Worm (Caenorhabditis elegans) whole organism, L4 larva: ENCODE results near the gene ckb-3.

Experiments used
- T26A8.4 ChIP-seq: fragments of 200-800 bp; sonication (Bioruptor generic); IDR thresholded peaks from 2 replicates; pipeline ENCODE4 v1.3.6; 2022; ENCODE audit warnings: missing genetic modification characterization, missing compliant biosample characterization
- ZK546.5 ChIP-seq, 2 experiments: sonication (generic microtip); optimal IDR thresholded peaks; 2 replicates each; lab custom pipeline; 2017; ENCODE audit warnings: missing biosample characterization in 2 of 2, missing genetic modification characterization in 2 of 2
- aha-1 ChIP-seq: fragments of 150-350 bp; peaks from one replicate; lab custom pipeline; 2014; ENCODE audit warnings: missing biosample characterization, missing genetic modification characterization
- ceh-20 ChIP-seq: fragments of 200-800 bp; sonication (Bioruptor generic); IDR thresholded peaks from 2 replicates; pipeline ENCODE4 v1.3.6; 2022; ENCODE audit warnings: missing genetic modification reagents, missing genetic modification characterization, missing compliant biosample characterization
- ceh-28 ChIP-seq: fragments of 150-350 bp; optimal IDR thresholded peaks from 2 replicates; lab custom pipeline; 2014; ENCODE audit warnings: missing biosample characterization, missing genetic modification reagents, missing genetic modification characterization
- daf-16 ChIP-seq, 3 experiments: sonication (generic microtip); optimal IDR thresholded peaks; 2 replicates each; lab custom pipeline; 2016 to 2017; ENCODE audit warnings: missing genetic modification characterization in 3 of 3, missing genetic modification reagents in 3 of 3, mild to moderate bottlenecking in 2 of 3, missing compliant biosample characterization in 2 of 3, missing biosample characterization in 1 of 3, moderate library complexity in 1 of 3
- dmd-6 ChIP-seq: fragments of 200-800 bp; sonication (Bioruptor generic); IDR thresholded peaks from 2 replicates; pipeline ENCODE4 v1.3.6; 2022; ENCODE audit warnings: missing genetic modification reagents, missing genetic modification characterization, missing compliant biosample characterization
- dmd-8 ChIP-seq: fragments of 200-800 bp; sonication (Bioruptor generic); IDR thresholded peaks from 2 replicates; pipeline ENCODE4 v1.3.6; 2022; ENCODE audit warnings: missing genetic modification characterization, missing compliant biosample characterization
- dmd-9 ChIP-seq: fragments of 200-800 bp; sonication (Bioruptor generic); IDR thresholded peaks from 2 replicates; pipeline ENCODE4 v1.3.6; 2022; ENCODE audit warnings: missing genetic modification reagents, missing genetic modification characterization, missing compliant biosample characterization
- dve-1 ChIP-seq: sonication (generic microtip); optimal IDR thresholded peaks from 2 replicates; lab custom pipeline; 2017; ENCODE audit warnings: antibody characterized with exemption, mild to moderate bottlenecking, missing genetic modification characterization, missing compliant biosample characterization; ENCODE audit not compliant: insufficient read depth
- egl-43 ChIP-seq: fragments of 200-800 bp; sonication (Bioruptor generic); IDR thresholded peaks from 2 replicates; pipeline ENCODE4 v1.3.6; 2022; ENCODE audit warnings: missing genetic modification reagents, missing genetic modification characterization, missing compliant biosample characterization
- fkh-10 ChIP-seq: fragments of 150-350 bp; optimal IDR thresholded peaks from 2 replicates; lab custom pipeline; 2014; ENCODE audit warnings: missing biosample characterization, missing genetic modification reagents, missing genetic modification characterization
- hif-1 ChIP-seq, 2 experiments: sonication (generic microtip); optimal IDR thresholded peaks; 2 replicates each; lab custom pipeline; 2016 to 2017; ENCODE audit warnings: missing compliant biosample characterization in 2 of 2, missing genetic modification characterization in 2 of 2, missing genetic modification reagents in 2 of 2, missing genotype in 2 of 2, mild to moderate bottlenecking in 1 of 2
- hlh-11 ChIP-seq: fragments of 200-800 bp; sonication (Bioruptor generic); optimal IDR thresholded peaks from 2 replicates; lab custom pipeline; 2018; ENCODE audit warnings: mild to moderate bottlenecking, missing genetic modification characterization, missing compliant biosample characterization
- hlh-30 ChIP-seq: sonication (generic microtip); optimal IDR thresholded peaks from 2 replicates; lab custom pipeline; 2017; ENCODE audit warnings: antibody characterized with exemption, mild to moderate bottlenecking, missing genetic modification characterization, missing compliant biosample characterization; ENCODE audit not compliant: insufficient read depth
- hmg-1.1 ChIP-seq: fragments of 200-800 bp; sonication (Bioruptor generic); IDR thresholded peaks from 2 replicates; pipeline ENCODE4 v1.3.6; 2022; ENCODE audit warnings: missing genetic modification reagents, missing genetic modification characterization, missing compliant biosample characterization
- jun-1 ChIP-seq: fragments of 150-350 bp; optimal IDR thresholded peaks from 2 replicates; lab custom pipeline; 2014; ENCODE audit warnings: missing biosample characterization, missing genetic modification reagents, missing genetic modification characterization
- lin-15B ChIP-seq: fragments of 150-350 bp; sonication (generic microtip); optimal IDR thresholded peaks from 3 replicates; lab custom pipeline; 2014; ENCODE audit warnings: missing biosample characterization, missing genetic modification characterization
- lin-29 ChIP-seq: fragments of 200-800 bp; sonication (Bioruptor generic); IDR thresholded peaks from 2 replicates; pipeline ENCODE4 v1.3.6; 2022; ENCODE audit warnings: missing genetic modification reagents, missing genetic modification characterization, missing compliant biosample characterization
- lin-38 ChIP-seq: fragments of 200-800 bp; sonication (Bioruptor generic); IDR thresholded peaks from 2 replicates; pipeline ENCODE4 v1.3.6; 2022; ENCODE audit warnings: missing genetic modification reagents, missing genetic modification characterization, missing compliant biosample characterization
- lsy-2 ChIP-seq, 2 experiments: fragments of 150-350 bp in 1 of 2; sonication (generic microtip) in 1 of 2; optimal IDR thresholded peaks; 2 replicates each; lab custom pipeline; 2014 to 2017; ENCODE audit warnings: missing biosample characterization in 2 of 2, missing genetic modification characterization in 2 of 2
- mdl-1 ChIP-seq, 2 experiments: fragments of 150-350 bp in 1 of 2; sonication (generic microtip) in 1 of 2; optimal IDR thresholded peaks; 2 replicates each; lab custom pipeline; 2014 to 2017; ENCODE audit warnings: missing biosample characterization in 2 of 2, missing genetic modification characterization in 2 of 2
- mep-1 ChIP-seq: fragments of 150-350 bp; sonication (generic microtip); optimal IDR thresholded peaks from 3 replicates; lab custom pipeline; 2014; ENCODE audit warnings: missing biosample characterization, missing genetic modification characterization
- mxl-3 ChIP-seq: fragments of 200-800 bp; sonication (Bioruptor generic); optimal IDR thresholded peaks from 2 replicates; lab custom pipeline; 2018; ENCODE audit warnings: mild to moderate bottlenecking, missing genetic modification characterization, missing compliant biosample characterization
- nhr-11 ChIP-seq: fragments of 150-350 bp; optimal IDR thresholded peaks from 2 replicates; lab custom pipeline; 2014; ENCODE audit warnings: missing biosample characterization, missing genetic modification characterization
- nhr-111 ChIP-seq: fragments of 200-800 bp; sonication (Bioruptor generic); optimal IDR thresholded peaks from 2 replicates; lab custom pipeline; 2018; ENCODE audit warnings: mild to moderate bottlenecking, missing genetic modification characterization, missing compliant biosample characterization
- nhr-237 ChIP-seq: sonication (generic microtip); optimal IDR thresholded peaks from 2 replicates; lab custom pipeline; 2017; ENCODE audit warnings: missing biosample characterization, missing genetic modification characterization
- nhr-6 ChIP-seq: fragments of 150-350 bp; optimal IDR thresholded peaks from 2 replicates; lab custom pipeline; 2014; ENCODE audit warnings: missing biosample characterization, missing genetic modification characterization
- nhr-76 ChIP-seq: fragments of 150-350 bp; optimal IDR thresholded peaks from 2 replicates; lab custom pipeline; 2014; ENCODE audit warnings: missing biosample characterization, missing genetic modification characterization
- rbr-2 ChIP-seq: sonication (generic microtip); optimal IDR thresholded peaks from 2 replicates; lab custom pipeline; 2016; ENCODE audit warnings: missing genotype, missing genetic modification characterization, missing compliant biosample characterization
- sdz-12 ChIP-seq: fragments of 200-800 bp; sonication (Bioruptor generic); optimal IDR thresholded peaks from 2 replicates; lab custom pipeline; 2018; ENCODE audit warnings: mild to moderate bottlenecking, missing genetic modification characterization, missing compliant biosample characterization
- skn-1 ChIP-seq: fragments of 150-350 bp; optimal IDR thresholded peaks from 2 replicates; lab custom pipeline; 2014; ENCODE audit warnings: missing biosample characterization, missing genetic modification characterization
- snpc-4 ChIP-seq: fragments of 150-350 bp; optimal IDR thresholded peaks from 2 replicates; lab custom pipeline; 2014; ENCODE audit warnings: missing biosample characterization, missing genetic modification characterization
- tra-1 ChIP-seq: fragments of 200-800 bp; sonication (Bioruptor generic); IDR thresholded peaks from 2 replicates; pipeline ENCODE4 v1.3.6; 2022; ENCODE audit warnings: missing genetic modification reagents, missing genetic modification characterization, missing compliant biosample characterization
- unc-130 ChIP-seq: sonication (generic microtip); optimal IDR thresholded peaks from 2 replicates; lab custom pipeline; 2016; ENCODE audit warnings: missing genetic modification reagents, missing genetic modification characterization, missing compliant biosample characterization
- unc-62 ChIP-seq, 3 experiments: fragments of 150-350 bp in 1 of 3; sonication (generic microtip); optimal IDR thresholded peaks in 2 of 3; peaks in 1 of 3; 1 replicate in 1 of 3; 2 replicates in 2 of 3; lab custom pipeline; 2014 to 2017; ENCODE audit warnings: missing biosample characterization in 3 of 3, missing genetic modification characterization in 3 of 3, missing genetic modification reagents in 3 of 3, missing genotype in 1 of 3
- vab-7 ChIP-seq: fragments of 200-800 bp; sonication (Bioruptor generic); IDR thresholded peaks from 2 replicates; pipeline ENCODE4 v1.3.6; 2022; ENCODE audit warnings: missing genetic modification reagents, missing genetic modification characterization, missing compliant biosample characterization
- zfp-2 ChIP-seq: sonication (generic microtip); optimal IDR thresholded peaks from 2 replicates; lab custom pipeline; 2016; ENCODE audit warnings: mild to moderate bottlenecking, missing genetic modification characterization, missing compliant biosample characterization
- zfp-3 ChIP-seq: fragments of 200-800 bp; sonication (Bioruptor generic); conservative IDR thresholded peaks from 2 replicates; pipeline ENCODE4 v1.3.6; 2022; ENCODE audit warnings: missing genetic modification reagents, missing genetic modification characterization, missing compliant biosample characterization
- ztf-11 ChIP-seq: fragments of 150-350 bp; optimal IDR thresholded peaks from 2 replicates; lab custom pipeline; 2014; ENCODE audit warnings: missing biosample characterization, missing genetic modification characterization
- ztf-7 ChIP-seq: fragments of 150-350 bp; optimal IDR thresholded peaks from 2 replicates; lab custom pipeline; 2014; ENCODE audit warnings: missing biosample characterization, missing genetic modification characterization

The ckb-3 gene

DNA sequence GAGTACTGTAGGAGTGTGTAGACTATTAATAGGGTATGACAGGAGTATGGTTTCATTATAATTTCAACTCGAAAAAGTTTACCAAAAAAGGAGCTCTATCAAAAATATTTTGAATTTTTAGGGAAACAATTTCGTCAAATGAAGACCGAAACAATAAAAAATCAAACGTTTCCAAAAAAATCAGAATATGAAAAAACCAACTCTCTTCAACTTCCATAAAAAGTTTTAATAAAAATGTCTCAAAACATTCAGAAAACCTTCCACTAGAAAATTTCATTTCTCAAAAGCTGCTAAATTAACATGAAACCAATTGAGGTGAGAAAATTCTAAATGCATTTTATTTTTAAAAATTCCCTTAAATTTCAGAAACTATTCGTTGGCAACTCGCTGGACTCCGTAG is at the start of gene ckb-3:
TSS of gene ckb-3 (plus strand) at position 301 of the 400 bp plus-strand sequence.
- no peak for TF ChIP-seq ztf-7 (tag; lab: Kevin White, UChicago)
- TF ChIP-seq dve-1: no peak
- TF ChIP-seq zfp-2 (tag; lab: Kevin White, UChicago): no peak
- TF ChIP-seq dmd-8 (GFP tag; lab: Robert Waterston, UW): no peak
- TF ChIP-seq nhr-6: no peak
- no peak for TF ChIP-seq jun-1 (tag; lab: Kevin White, UChicago)
- TF ChIP-seq ztf-11 (tag; lab: Kevin White, UChicago): no peak
- no peak for TF ChIP-seq lin-29 (GFP tag; lab: Robert Waterston, UW)
- TF ChIP-seq mxl-3 (GFP tag; lab: Kevin White, UChicago): no peak
- TF ChIP-seq snpc-4 (tag; lab: Kevin White, UChicago): no peak
- TF ChIP-seq hlh-30 (tag; lab: Kevin White, UChicago): no peak
- TF ChIP-seq ceh-28 (tag; lab: Kevin White, UChicago): no peak
- TF ChIP-seq lin-15B (tag; lab: Kevin White, UChicago): no peak
- TF ChIP-seq ceh-20 (GFP tag; lab: Robert Waterston, UW): no peak
- no peak for TF ChIP-seq dmd-9 (GFP tag; lab: Robert Waterston, UW)
- TF ChIP-seq dmd-6: no peak
- no peak for TF ChIP-seq fkh-10 (GFP tag; lab: Kevin White, UChicago)
- TF ChIP-seq egl-43 (GFP tag; lab: Robert Waterston, UW): no peak
- TF ChIP-seq mdl-1 (tag; optimal IDR thresholded peaks at IDR 0.05; lab: Kevin White, UChicago): no peak

DNA sequence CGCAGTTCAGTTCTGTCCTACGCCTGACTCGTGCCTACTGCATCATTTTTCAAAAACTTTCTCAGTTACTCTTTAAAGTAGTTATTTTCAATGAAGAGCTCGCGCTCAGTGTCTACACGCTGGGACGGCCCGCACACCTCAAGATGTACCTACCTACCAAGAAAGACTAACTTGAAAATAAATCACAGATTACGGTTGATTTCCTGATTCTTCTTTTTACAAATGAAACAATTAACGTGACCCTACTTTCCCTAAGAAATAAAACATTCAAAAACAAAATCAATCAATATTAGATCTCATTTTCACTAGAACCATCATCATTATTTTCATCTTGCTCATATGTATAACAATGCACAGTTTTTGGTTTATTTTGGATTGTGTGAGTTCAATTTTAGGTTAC is 49.3 kb upstream of the ckb-3 start, which contains the start of gene H38K22.7:
TSS of gene H38K22.7 (plus strand) at position 301 of the 400 bp plus-strand sequence.
- TF ChIP-seq aha-1 (tag; lab: Kevin White, UChicago) (no peak), rbr-2 (no peak), nhr-11 (tag; lab: Kevin White, UChicago) (no peak), nhr-76 (no peak), nhr-111 (GFP tag; lab: Kevin White, UChicago) (no peak), nhr-237 (tag; lab: Kevin White, UChicago) (no peak)
- TF ChIP-seq, all 104 proteins: peak for 0

DNA sequence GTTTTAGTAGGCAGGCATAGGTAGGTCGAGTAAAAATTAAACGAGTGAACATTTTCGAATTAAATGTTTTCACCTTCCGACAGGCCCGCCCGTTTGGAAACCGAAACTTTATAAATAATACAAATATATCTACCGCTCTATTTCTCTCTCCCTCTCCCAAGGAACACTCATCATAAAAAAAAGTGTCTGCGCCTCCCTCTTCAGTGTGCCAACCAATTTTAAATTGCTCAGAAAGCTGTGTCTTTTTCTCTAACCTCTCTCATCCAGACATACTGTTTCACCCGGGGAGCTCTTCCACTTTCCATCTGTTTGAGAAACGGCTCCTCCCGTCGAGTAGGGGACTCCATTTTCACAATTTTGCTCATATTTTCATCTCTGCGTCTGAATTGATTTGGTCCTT is 47.6 kb upstream of the ckb-3 start:
- TF ChIP-seq rbr-2: peak; percentile 48
- peak; percentile 14 for TF ChIP-seq nhr-11 (tag; lab: Kevin White, UChicago)
- TF ChIP-seq sdz-12 (GFP tag; lab: Kevin White, UChicago): no peak
- peak in 1 of 2 experiments; percentile 41 for TF ChIP-seq lsy-2 (tag; optimal IDR thresholded peaks at IDR 0.05; lab: Kevin White, UChicago)
- peak; percentile 23 for TF ChIP-seq mep-1 (tag; lab: Kevin White, UChicago)
- peak in 1 of 2 experiments; percentile 67 for TF ChIP-seq unc-62 (GFP tag; optimal IDR thresholded peaks at IDR 0.05 in 1 of 2; lab: Kevin White, UChicago)
- no peak for TF ChIP-seq unc-62 (tag; optimal IDR thresholded peaks at IDR 0.05; lab: Kevin White, UChicago)
- TF ChIP-seq ztf-7 (tag; lab: Kevin White, UChicago): no peak
- TF ChIP-seq vab-7 (GFP tag; lab: Robert Waterston, UW): 0 out of 2 replicates have a peak, but pooled peaks have one; percentile 26
- peak; percentile 54; the same call in 1 of the 2 replicates for TF ChIP-seq hmg-1.1 (GFP tag; lab: Robert Waterston, UW)
- 0 out of 2 replicates have a peak, but pooled peaks have one; percentile 16 for TF ChIP-seq lin-38
- no peak for TF ChIP-seq skn-1 (tag; lab: Kevin White, UChicago)
- TF ChIP-seq hlh-11 (tag; lab: Kevin White, UChicago): no peak

DNA sequence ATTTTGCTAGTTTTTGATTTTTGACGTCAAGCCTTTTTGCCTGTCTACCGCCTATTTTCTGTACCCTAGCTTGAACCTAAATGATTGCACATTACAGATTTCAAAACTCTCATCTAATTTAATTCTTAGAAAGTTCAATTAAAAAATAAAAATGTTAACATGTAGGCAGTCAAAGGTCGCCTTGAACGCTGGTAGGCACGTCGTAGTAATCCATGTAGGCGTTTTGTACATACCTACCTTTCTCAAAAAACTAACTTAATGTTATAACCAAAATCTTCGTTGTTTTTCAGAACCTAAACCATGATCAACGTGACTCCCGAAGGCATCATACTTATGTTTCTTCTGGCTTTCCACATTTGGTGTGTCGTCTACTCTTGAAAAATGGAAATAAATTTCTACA is 46.8 kb upstream of the ckb-3 start, which contains the start of gene H38K22.9:
TSS of gene H38K22.9 (plus strand) at position 301 of the 400 bp plus-strand sequence.
- no peak for TF ChIP-seq sdz-12 (GFP tag; lab: Kevin White, UChicago)
- TF ChIP-seq mdl-1 (tag; optimal IDR thresholded peaks at IDR 0.05; lab: Kevin White, UChicago): no peak
- TF ChIP-seq unc-130: no peak
- TF ChIP-seq hmg-1.1 (GFP tag; lab: Robert Waterston, UW): no peak
- TF ChIP-seq T26A8.4: no peak
- TF ChIP-seq hif-1 (tag; optimal IDR thresholded peaks at IDR 0.05; lab: Kevin White, UChicago): no peak
- no peak for TF ChIP-seq zfp-3 (GFP tag; lab: Robert Waterston, UW)
- TF ChIP-seq tra-1 (GFP tag; lab: Robert Waterston, UW): no peak
- no peak for TF ChIP-seq ZK546.5 (tag; optimal IDR thresholded peaks at IDR 0.05; lab: Kevin White, UChicago)
- TF ChIP-seq daf-16 (GFP tag; optimal IDR thresholded peaks at IDR 0.05; lab: Kevin White, UChicago): no peak
- no peak for TF ChIP-seq daf-16 (tag; optimal IDR thresholded peaks at IDR 0.05; lab: Kevin White, UChicago)
- TF ChIP-seq, all 104 proteins: peak for 0
